Worm (Caenorhabditis elegans) whole organism, L2 larva: Measurements from ENCODE around the gene C06B8.2.

ENCODE experiments used
- lin-13 ChIP-seq: fragments of 150-350 bp; optimal IDR thresholded peaks from 2 replicates; lab custom pipeline; 2014; ENCODE audit warnings: missing biosample characterization, missing genetic modification reagents, missing genetic modification characterization
- ztf-11 ChIP-seq: sonication (generic microtip); optimal IDR thresholded peaks from 2 replicates; lab custom pipeline; 2017; ENCODE audit warnings: missing biosample characterization, missing genetic modification characterization

- TF ChIP-seq ztf-11 (tag; lab: Kevin White, UChicago) (no peak), lin-13 (GFP tag; lab: Kevin White, UChicago) (no peak)
Measured at ce11 chrV:15495169-15495568, 16.6 kb upstream of the C06B8.2 start, which contains the start of gene srh-219.
